Worm (Caenorhabditis elegans): ENCODE results near the gene F11D11.4.

DNA sequence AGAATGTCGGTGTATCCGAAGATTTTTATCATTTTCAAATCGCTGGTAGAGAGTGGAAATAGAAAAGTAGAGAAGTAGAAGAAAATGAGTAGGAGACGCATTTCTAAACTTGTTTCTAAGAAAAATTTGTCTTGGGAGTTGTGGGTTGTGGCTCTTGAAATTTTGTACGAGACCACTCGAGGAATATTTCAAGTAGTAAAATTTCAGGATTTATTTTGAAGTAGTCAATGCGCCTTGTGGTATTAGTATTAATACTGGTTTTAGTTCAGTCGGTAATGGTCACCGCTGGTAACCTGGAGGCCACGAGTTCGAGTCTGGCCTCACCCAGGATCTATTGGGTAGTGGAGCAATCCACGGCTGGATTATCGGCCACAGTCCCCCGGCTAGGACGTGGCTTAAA, 12.5 kb upstream of the F11D11.4 start, which contains the start of gene clec-252:
- TF ChIP-seq ama-1 (optimal IDR thresholded peaks at IDR 0.05) (no peak), nfya-1 (tag; optimal IDR thresholded peaks at IDR 0.05) (no peak), madf-2 (tag; optimal IDR thresholded peaks at IDR 0.05) (no peak), C08G9.2 (tag; optimal IDR thresholded peaks at IDR 0.05) (no peak), npax-4 (tag; optimal IDR thresholded peaks at IDR 0.05) (no peak), pha-4 (tag; optimal IDR thresholded peaks at IDR 0.05) (no peak), ets-4 (tag; optimal IDR thresholded peaks at IDR 0.05) (no peak), fax-1 (tag; optimal IDR thresholded peaks at IDR 0.05) (no peak), Y22D7AL.16 (tag; optimal IDR thresholded peaks at IDR 0.05) (no peak), ceh-30 (tag; optimal IDR thresholded peaks at IDR 0.05) (no peak), fkh-10 (GFP tag; optimal IDR thresholded peaks at IDR 0.05) (no peak), lim-6 (tag; optimal IDR thresholded peaks at IDR 0.05) (no peak), ref-2 (tag; optimal IDR thresholded peaks at IDR 0.05) (no peak)
